Fruit fly (Drosophila melanogaster): ENCODE measurements around the gene Moca-cyp.
A peak's percentile ranks its signal among the peaks of the same experiment; 100 is the strongest.

Moca-cyp gene

dm6 chr3R:28325415-28325814 lies 14.7 kb upstream of the Moca-cyp start:
- no peak for TF ChIP-seq ttk (optimal IDR thresholded peaks at IDR 0.05)
- TF ChIP-seq Myc (optimal IDR thresholded peaks at IDR 0.05), result no peak
- TF ChIP-seq h (optimal IDR thresholded peaks at IDR 0.05), result no peak
- TF ChIP-seq psq (optimal IDR thresholded peaks at IDR 0.05), result no peak
- no peak for TF ChIP-seq Sin3A (optimal IDR thresholded peaks at IDR 0.05)
- no peak for TF ChIP-seq insv (optimal IDR thresholded peaks at IDR 0.05)

dm6 chr3R:28326150-28326965 lies 13.8 kb upstream of the Moca-cyp start:
- TF ChIP-seq insv (optimal IDR thresholded peaks at IDR 0.05) (no peak), psq (optimal IDR thresholded peaks at IDR 0.05) (no peak), Sin3A (optimal IDR thresholded peaks at IDR 0.05) (no peak), ttk (optimal IDR thresholded peaks at IDR 0.05) (no peak)

dm6 chr3R:28327132-28327531 lies 13.0 kb upstream of the Moca-cyp start:
- TF ChIP-seq h (optimal IDR thresholded peaks at IDR 0.05) (no peak), Myc (optimal IDR thresholded peaks at IDR 0.05) (no peak), insv (optimal IDR thresholded peaks at IDR 0.05) (no peak), psq (optimal IDR thresholded peaks at IDR 0.05) (no peak), ttk (optimal IDR thresholded peaks at IDR 0.05) (no peak), Sin3A (optimal IDR thresholded peaks at IDR 0.05) (no peak)

- TF ChIP-seq h (optimal IDR thresholded peaks at IDR 0.05) (no peak), psq (optimal IDR thresholded peaks at IDR 0.05) (no peak), ttk (optimal IDR thresholded peaks at IDR 0.05) (no peak), Myc (optimal IDR thresholded peaks at IDR 0.05) (no peak), Sin3A (optimal IDR thresholded peaks at IDR 0.05) (no peak)
These were observed 12.2 kb upstream of the Moca-cyp start for dm6 chr3R:28327709-28328467.

- TF ChIP-seq psq (optimal IDR thresholded peaks at IDR 0.05) (no peak), h (optimal IDR thresholded peaks at IDR 0.05) (no peak), Myc (optimal IDR thresholded peaks at IDR 0.05) (no peak), insv (optimal IDR thresholded peaks at IDR 0.05) (no peak), Sin3A (optimal IDR thresholded peaks at IDR 0.05) (no peak), ttk (optimal IDR thresholded peaks at IDR 0.05) (no peak)
These were observed 11.2 kb upstream of the Moca-cyp start for dm6 chr3R:28328780-28329546.

- TF ChIP-seq insv (optimal IDR thresholded peaks at IDR 0.05) (no peak), Myc (optimal IDR thresholded peaks at IDR 0.05) (no peak), Sin3A (optimal IDR thresholded peaks at IDR 0.05) (no peak), ttk (optimal IDR thresholded peaks at IDR 0.05) (no peak), psq (optimal IDR thresholded peaks at IDR 0.05) (no peak), h (optimal IDR thresholded peaks at IDR 0.05) (no peak)
These were observed 9.6 kb upstream of the Moca-cyp start for dm6 chr3R:28330266-28331125.

dm6 chr3R:28331126-28331490 lies 9.0 kb upstream of the Moca-cyp start:
- TF ChIP-seq psq (optimal IDR thresholded peaks at IDR 0.05) (no peak), Sin3A (optimal IDR thresholded peaks at IDR 0.05) (no peak), h (optimal IDR thresholded peaks at IDR 0.05) (no peak), insv (optimal IDR thresholded peaks at IDR 0.05) (no peak), ttk (optimal IDR thresholded peaks at IDR 0.05) (no peak), Myc (optimal IDR thresholded peaks at IDR 0.05) (no peak)

dm6 chr3R:28332137-28332671 lies 7.9 kb upstream of the Moca-cyp start:
- TF ChIP-seq Sin3A (optimal IDR thresholded peaks at IDR 0.05) (no peak), psq (optimal IDR thresholded peaks at IDR 0.05) (no peak), insv (optimal IDR thresholded peaks at IDR 0.05) (no peak), h (optimal IDR thresholded peaks at IDR 0.05) (no peak), ttk (optimal IDR thresholded peaks at IDR 0.05) (no peak), Myc (optimal IDR thresholded peaks at IDR 0.05) (no peak)

- TF ChIP-seq Myc (optimal IDR thresholded peaks at IDR 0.05), result no peak
- TF ChIP-seq h (optimal IDR thresholded peaks at IDR 0.05), result no peak
- TF ChIP-seq insv (optimal IDR thresholded peaks at IDR 0.05), result no peak
- peak; percentile 66 for TF ChIP-seq psq (optimal IDR thresholded peaks at IDR 0.05)
- TF ChIP-seq ttk (optimal IDR thresholded peaks at IDR 0.05), result no peak
These were observed 7.3 kb upstream of the Moca-cyp start for dm6 chr3R:28332674-28333421.

dm6 chr3R:28335462-28335998 lies 4.6 kb upstream of the Moca-cyp start:
- TF ChIP-seq ttk (optimal IDR thresholded peaks at IDR 0.05) (no peak), psq (optimal IDR thresholded peaks at IDR 0.05) (no peak), Myc (optimal IDR thresholded peaks at IDR 0.05) (no peak), insv (optimal IDR thresholded peaks at IDR 0.05) (no peak)
